Fruit fly (Drosophila melanogaster) whole organism, embryonic: Measurements from ENCODE around the gene CG34454.
A peak's percentile ranks its signal among the peaks of the same experiment; 100 is the strongest.

Experiments used
- Adf1 ChIP-seq: fragments of 200-800 bp; sonication (Bioruptor generic); IDR thresholded peaks from 2 replicates; pipeline ENCODE4 v1.3.6; 2022; ENCODE audit warnings: missing biosample characterization, missing genetic modification characterization
- CG10274 ChIP-seq: fragments of 200-800 bp; sonication (Bioruptor generic); optimal IDR thresholded peaks from 3 replicates; lab custom pipeline; 2017; ENCODE audit warnings: missing biosample characterization, mild to moderate bottlenecking, missing genetic modification characterization
- CG12071 ChIP-seq: fragments of 200-800 bp; sonication (Bioruptor generic); optimal IDR thresholded peaks from 3 replicates; lab custom pipeline; 2018; ENCODE audit warnings: missing biosample characterization, mild to moderate bottlenecking, missing genetic modification characterization
- CG1233 ChIP-seq: fragments of 200-800 bp; sonication (Bioruptor generic); optimal IDR thresholded peaks from 4 replicates; lab custom pipeline; 2018; ENCODE audit warnings: missing biosample characterization, mild to moderate bottlenecking, missing genetic modification characterization
- CG13287 ChIP-seq: fragments of 200-800 bp; sonication (Bioruptor generic); IDR thresholded peaks from 2 replicates; pipeline ENCODE4 v1.3.6; 2022; ENCODE audit warnings: missing biosample characterization, missing genetic modification characterization; ENCODE audit not compliant: partially characterized antibody
- CG13424 ChIP-seq: fragments of 200-800 bp; sonication (Bioruptor generic); optimal IDR thresholded peaks from 2 replicates; lab custom pipeline; 2019; ENCODE audit warnings: missing biosample characterization, mild to moderate bottlenecking, missing genetic modification characterization, moderate library complexity
- CG15514 ChIP-seq: fragments of 200-800 bp; sonication (Bioruptor generic); optimal IDR thresholded peaks from 3 replicates; lab custom pipeline; 2017; ENCODE audit warnings: missing biosample characterization, missing genetic modification characterization, mild to moderate bottlenecking, moderate library complexity, missing genetic modification reagents
- CG1603 ChIP-seq: fragments of 200-800 bp; sonication (Bioruptor generic); optimal IDR thresholded peaks from 2 replicates; lab custom pipeline; 2019; ENCODE audit warnings: missing biosample characterization, mild to moderate bottlenecking, missing genetic modification characterization, moderate library complexity
- CG18262 ChIP-seq: fragments of 200-800 bp; optimal IDR thresholded peaks from 3 replicates; lab custom pipeline; 2019; ENCODE audit warnings: missing biosample characterization, mild to moderate bottlenecking, missing genetic modification characterization, moderate library complexity
- CG18599 ChIP-seq: fragments of 200-800 bp; sonication (Bioruptor generic); optimal IDR thresholded peaks from 3 replicates; lab custom pipeline; 2017; ENCODE audit warnings: missing biosample characterization, missing genetic modification characterization, mild to moderate bottlenecking, moderate library complexity, missing genetic modification reagents
- CG2199 ChIP-seq: fragments of 200-800 bp; sonication (Bioruptor generic); IDR thresholded peaks from 3 replicates; pipeline ENCODE4 v1.3.6; 2022; ENCODE audit warnings: missing biosample characterization, missing genetic modification characterization
- CG2889 ChIP-seq: fragments of 200-800 bp; sonication (Bioruptor generic); IDR thresholded peaks from 3 replicates; pipeline ENCODE4 v1.3.6; 2022; ENCODE audit warnings: missing biosample characterization, missing genetic modification characterization
- CG34224 ChIP-seq: fragments of 200-800 bp; sonication (Bioruptor generic); IDR thresholded peaks from 3 replicates; pipeline ENCODE4 v1.3.6; 2022; ENCODE audit warnings: missing biosample characterization, missing genetic modification characterization; ENCODE audit not compliant: partially characterized antibody
- CG34376 ChIP-seq: fragments of 200-800 bp; sonication (Bioruptor generic); optimal IDR thresholded peaks from 2 replicates; lab custom pipeline; 2018; ENCODE audit warnings: missing biosample characterization, mild to moderate bottlenecking, missing genetic modification characterization
- CG42726 ChIP-seq: fragments of 200-800 bp; sonication (Bioruptor generic); IDR thresholded peaks from 2 replicates; pipeline ENCODE4 v1.3.6; 2022; ENCODE audit warnings: missing biosample characterization, missing genetic modification characterization; ENCODE audit not compliant: partially characterized antibody
- CG5245 ChIP-seq: fragments of 200-800 bp; sonication (Bioruptor generic); optimal IDR thresholded peaks from 3 replicates; lab custom pipeline; 2016; ENCODE audit warnings: missing biosample characterization, missing genetic modification characterization
- CG8388 ChIP-seq: fragments of 200-800 bp; sonication (Bioruptor generic); optimal IDR thresholded peaks from 2 replicates; lab custom pipeline; 2019; ENCODE audit warnings: missing biosample characterization, mild to moderate bottlenecking, missing genetic modification characterization, moderate library complexity
- CTCF ChIP-seq: fragments of 200-800 bp; sonication (Bioruptor generic); optimal IDR thresholded peaks from 2 replicates; lab custom pipeline; 2017; ENCODE audit warnings: missing biosample characterization, mild to moderate bottlenecking, missing genetic modification characterization, moderate library complexity
- Chrac-16 ChIP-seq: fragments of 200-800 bp; sonication (Bioruptor generic); optimal IDR thresholded peaks from 3 replicates; lab custom pipeline; 2016; ENCODE audit warnings: missing biosample characterization, missing genetic modification characterization
- Dp ChIP-seq: fragments of 200-800 bp; sonication (Bioruptor generic); optimal IDR thresholded peaks from 2 replicates; lab custom pipeline; 2018; ENCODE audit warnings: missing biosample characterization, mild to moderate bottlenecking, missing genetic modification characterization, moderate library complexity
- E2f2 ChIP-seq: fragments of 200-800 bp; sonication (Bioruptor generic); IDR thresholded peaks from 2 replicates; pipeline ENCODE4 v1.3.6; 2022; ENCODE audit warnings: missing biosample characterization, missing genetic modification characterization
- Hr3 ChIP-seq: fragments of 200-800 bp; sonication (Bioruptor generic); optimal IDR thresholded peaks from 3 replicates; lab custom pipeline; 2016; ENCODE audit warnings: missing biosample characterization, missing genetic modification characterization
- MBD-R2 ChIP-seq: fragments of 200-800 bp; sonication (Bioruptor generic); IDR thresholded peaks from 2 replicates; pipeline ENCODE4 v1.3.6; 2022; ENCODE audit warnings: missing biosample characterization, missing genetic modification characterization
- MESR4 ChIP-seq: fragments of 200-800 bp; sonication (Bioruptor generic); optimal IDR thresholded peaks from 2 replicates; lab custom pipeline; 2018; ENCODE audit warnings: missing biosample characterization, mild to moderate bottlenecking, missing genetic modification characterization, moderate library complexity
- NC2α ChIP-seq: fragments of 200-800 bp; sonication (Bioruptor generic); optimal IDR thresholded peaks from 2 replicates; lab custom pipeline; 2016; ENCODE audit warnings: missing biosample characterization, missing genetic modification characterization
- Neu2 ChIP-seq: fragments of 200-800 bp; sonication (Bioruptor generic); optimal IDR thresholded peaks from 3 replicates; lab custom pipeline; 2016; ENCODE audit warnings: missing biosample characterization, missing genetic modification characterization, borderline replicate concordance
- Nf-YC ChIP-seq: fragments of 200-800 bp; optimal IDR thresholded peaks from 3 replicates; lab custom pipeline; 2019; ENCODE audit warnings: missing biosample characterization, mild to moderate bottlenecking, missing genetic modification characterization, moderate library complexity
- Oli ChIP-seq: fragments of 200-800 bp; sonication (Bioruptor generic); optimal IDR thresholded peaks from 2 replicates; lab custom pipeline; 2018; ENCODE audit warnings: missing biosample characterization, mild to moderate bottlenecking, missing genetic modification characterization, moderate library complexity
- Opbp ChIP-seq: fragments of 200-800 bp; sonication (Bioruptor generic); IDR thresholded peaks from 3 replicates; pipeline ENCODE4 v1.3.6; 2022; ENCODE audit warnings: missing biosample characterization, missing genetic modification characterization; ENCODE audit not compliant: partially characterized antibody
- Scr ChIP-seq: fragments of 200-800 bp; sonication (Bioruptor generic); IDR thresholded peaks from 2 replicates; pipeline ENCODE4 v1.3.6; 2022; ENCODE audit warnings: missing biosample characterization, missing genetic modification characterization; ENCODE audit not compliant: partially characterized antibody
- Spps ChIP-seq: fragments of 200-800 bp; sonication (Bioruptor generic); optimal IDR thresholded peaks from 2 replicates; lab custom pipeline; 2018; ENCODE audit warnings: missing biosample characterization, mild to moderate bottlenecking, missing genetic modification characterization
- Trl ChIP-seq, 3 experiments: fragments of >200 bp in 2 of 3; fragments of 200-800 bp in 1 of 3; sonication (Bioruptor generic) in 1 of 3; optimal IDR thresholded peaks; 2 replicates in 1 of 3; 3 replicates in 2 of 3; lab custom pipeline; 2016 to 2017; ENCODE audit warnings: missing biosample characterization in 1 of 3, missing genetic modification characterization in 1 of 3
- caup ChIP-seq: fragments of 200-800 bp; sonication (Bioruptor generic); optimal IDR thresholded peaks from 3 replicates; lab custom pipeline; 2017; ENCODE audit warnings: missing biosample characterization, mild to moderate bottlenecking, missing genetic modification characterization, moderate library complexity; ENCODE audit not compliant: severe bottlenecking
- ewg ChIP-seq: fragments of 200-800 bp; sonication (Bioruptor generic); optimal IDR thresholded peaks from 3 replicates; lab custom pipeline; 2017; ENCODE audit warnings: mild to moderate bottlenecking, missing biosample characterization, missing genetic modification reagents, missing genetic modification characterization
- ham ChIP-seq: fragments of 200-800 bp; sonication (Bioruptor generic); IDR thresholded peaks from 2 replicates; pipeline ENCODE4 v1.3.6; 2022; ENCODE audit warnings: missing biosample characterization, missing genetic modification characterization
- kah ChIP-seq: fragments of 200-800 bp; sonication (Bioruptor generic); optimal IDR thresholded peaks from 2 replicates; lab custom pipeline; 2018; ENCODE audit warnings: missing biosample characterization, mild to moderate bottlenecking, missing genetic modification characterization
- ken ChIP-seq: fragments of 200-800 bp; sonication (Bioruptor generic); IDR thresholded peaks from 3 replicates; pipeline ENCODE4 v1.3.6; 2022; ENCODE audit warnings: missing biosample characterization, missing genetic modification characterization
- otp ChIP-seq: fragments of 200-800 bp; sonication (Bioruptor generic); IDR thresholded peaks from 3 replicates; pipeline ENCODE4, ENCODE4 v1.3.6; 2022; ENCODE audit warnings: missing biosample characterization, missing genetic modification characterization
- peb ChIP-seq: fragments of 200-800 bp; sonication (Bioruptor generic); IDR thresholded peaks from 2 replicates; pipeline ENCODE4 v1.3.6; 2022; ENCODE audit warnings: missing biosample characterization, missing genetic modification characterization
- prd ChIP-seq, 3 experiments: fragments of >200 bp in 2 of 3; fragments of 200-800 bp in 1 of 3; sonication (Bioruptor generic) in 1 of 3; optimal IDR thresholded peaks in 2 of 3; IDR thresholded peaks in 1 of 3; 2 replicates in 2 of 3; 3 replicates in 1 of 3; pipeline versions ENCODE4 v1.3.6 to Lab custom; 2017 to 2022; ENCODE audit warnings: missing biosample characterization in 1 of 3, missing genetic modification characterization in 1 of 3
- ro ChIP-seq: fragments of 200-800 bp; sonication (Bioruptor generic); IDR thresholded peaks from 2 replicates; pipeline ENCODE4 v1.3.6; 2022; ENCODE audit warnings: missing biosample characterization, missing genetic modification characterization
- slp2 ChIP-seq: fragments of 200-800 bp; sonication (Bioruptor generic); optimal IDR thresholded peaks from 2 replicates; lab custom pipeline; 2016; ENCODE audit warnings: missing biosample characterization, missing genetic modification characterization
- sna ChIP-seq: fragments of 200-800 bp; sonication (Bioruptor generic); IDR thresholded peaks from 2 replicates; pipeline ENCODE4 v1.3.6; 2022; ENCODE audit warnings: missing biosample characterization, missing genetic modification characterization; ENCODE audit not compliant: partially characterized antibody
- sqz ChIP-seq: fragments of 200-800 bp; sonication (Bioruptor generic); optimal IDR thresholded peaks from 3 replicates; lab custom pipeline; 2018; ENCODE audit warnings: missing biosample characterization, mild to moderate bottlenecking, missing genetic modification characterization
- ssp ChIP-seq: fragments of 200-800 bp; sonication (Bioruptor generic); IDR thresholded peaks from 2 replicates; pipeline ENCODE4 v1.3.6; 2022; ENCODE audit warnings: missing biosample characterization, missing genetic modification characterization
- sug ChIP-seq: fragments of 200-800 bp; optimal IDR thresholded peaks from 2 replicates; lab custom pipeline; 2019; ENCODE audit warnings: missing biosample characterization, mild to moderate bottlenecking, missing genetic modification characterization, moderate library complexity
- vvl ChIP-seq: fragments of 200-800 bp; sonication (Bioruptor generic); IDR thresholded peaks from 2 replicates; pipeline ENCODE4 v1.3.6; 2022; ENCODE audit warnings: missing biosample characterization, missing genetic modification characterization
- wor ChIP-seq: fragments of 200-800 bp; sonication (Bioruptor generic); IDR thresholded peaks from 2 replicates; pipeline ENCODE4 v1.3.6; 2022; ENCODE audit warnings: missing biosample characterization, missing genetic modification characterization
- zfh1 ChIP-seq: fragments of 200-800 bp; sonication (Bioruptor generic); IDR thresholded peaks from 3 replicates; pipeline ENCODE4 v1.3.6; 2022; ENCODE audit warnings: missing biosample characterization, missing genetic modification characterization

CG34454 gene

dm6 chr3L:262724-263177 is 30.6 kb upstream of the CG34454 start (continued):
- no peak for TF ChIP-seq Neu2 (GFP tag; lab: Kevin White, UChicago)
- TF ChIP-seq sug, result peak; percentile 93
- TF ChIP-seq Hr3 (GFP tag; lab: Kevin White, UChicago), result no peak
- TF ChIP-seq prd (optimal IDR thresholded peaks at IDR 0.05; lab: Kevin White, UChicago), result no peak
- TF ChIP-seq prd (GFP tag; IDR thresholded peaks at IDR 0.05; lab: Robert Waterston, UW), result no peak
- no peak for TF ChIP-seq CG2889
- peak; percentile 88 for TF ChIP-seq MESR4 (GFP tag; lab: Kevin White, UChicago)
- peak; percentile 91 for TF ChIP-seq CG15514 (GFP tag; lab: Kevin White, UChicago)
- no peak for TF ChIP-seq Spps
- TF ChIP-seq vvl (GFP tag; lab: Robert Waterston, UW), result 0 out of 2 replicates have a peak, but pooled peaks have one; percentile 17
- TF ChIP-seq Trl (optimal IDR thresholded peaks at IDR 0.05; lab: Kevin White, UChicago), result no peak
- TF ChIP-seq Trl (GFP tag; optimal IDR thresholded peaks at IDR 0.05; lab: Kevin White, UChicago), result no peak
- peak; percentile 43 for TF ChIP-seq Nf-YC
- TF ChIP-seq Dp, result no peak
- TF ChIP-seq wor (GFP tag; lab: Robert Waterston, UW), result no peak
- TF ChIP-seq CG12071, result no peak
- peak; percentile 1 for TF ChIP-seq caup (GFP tag; lab: Kevin White, UChicago)
- no peak for TF ChIP-seq CG18262 (tag; lab: Kevin White, UChicago)
- no peak for TF ChIP-seq Oli
- TF ChIP-seq Adf1 (GFP tag; lab: Robert Waterston, UW), result 0 out of 2 replicates have a peak, but pooled peaks have one; percentile 7
- TF ChIP-seq slp2 (GFP tag; lab: Kevin White, UChicago), result no peak
- TF ChIP-seq Chrac-16 (GFP tag; lab: Kevin White, UChicago), result no peak
- TF ChIP-seq CG42726 (GFP tag; lab: Robert Waterston, UW), result peak; percentile 78; the same call in 1 of the 2 replicates
- no peak for TF ChIP-seq ro (GFP tag; lab: Robert Waterston, UW)
- peak; percentile 70 for TF ChIP-seq ewg (GFP tag; lab: Kevin White, UChicago)
- TF ChIP-seq CG2199, result 0 out of 3 replicates have a peak, but pooled peaks have one; percentile 51
- peak; percentile 26 for TF ChIP-seq CG1603 (tag; lab: Kevin White, UChicago)
- no peak for TF ChIP-seq CG13424 (tag; lab: Kevin White, UChicago)
- no peak for TF ChIP-seq CG5245 (GFP tag; lab: Kevin White, UChicago)
- peak; percentile 84 for TF ChIP-seq Opbp
- TF ChIP-seq CG8388, result no peak
- TF ChIP-seq CG13287 (GFP tag; lab: Robert Waterston, UW), result peak; percentile 90
- TF ChIP-seq ken (GFP tag; lab: Robert Waterston, UW), result no peak
- TF ChIP-seq sqz (GFP tag; lab: Kevin White, UChicago), result no peak
- peak; percentile 89 for TF ChIP-seq Scr (GFP tag; lab: Robert Waterston, UW)
- TF ChIP-seq kah (GFP tag; lab: Kevin White, UChicago), result no peak
- no peak for TF ChIP-seq CG10274
- no peak for TF ChIP-seq CG18599
- TF ChIP-seq E2f2 (GFP tag; lab: Robert Waterston, UW), result peak; percentile 28; the same call in 1 of the 2 replicates
- peak; percentile 43 for TF ChIP-seq CG34376 (GFP tag; lab: Kevin White, UChicago)
- no peak for TF ChIP-seq ham
- peak; percentile 80 for TF ChIP-seq sna
- TF ChIP-seq ssp, result no peak
- peak; percentile 51; the same call in 1 of the 2 replicates for TF ChIP-seq MBD-R2 (GFP tag; lab: Robert Waterston, UW)
- no peak for TF ChIP-seq peb
- TF ChIP-seq otp (GFP tag; lab: Robert Waterston, UW), result no peak
- no peak for TF ChIP-seq NC2α (GFP tag; lab: Kevin White, UChicago)
- TF ChIP-seq CG34224 (GFP tag; lab: Robert Waterston, UW), result peak; percentile 83
- peak; percentile 11 for TF ChIP-seq CTCF
- no peak for TF ChIP-seq zfh1
- TF ChIP-seq CG1233 (GFP tag; lab: Kevin White, UChicago), result peak; percentile 6
